Worm (Caenorhabditis elegans) whole organism, late embryonic: ENCODE data around the gene Y7A5A.5.

Experiments used
- C08G9.2 ChIP-seq: sonication (generic microtip); optimal IDR thresholded peaks from 2 replicates; lab custom pipeline; 2016; ENCODE audit warnings: mild to moderate bottlenecking, missing genetic modification characterization, moderate library complexity, missing compliant biosample characterization
- C38D4.7 ChIP-seq: fragments of 200-800 bp; sonication (Bioruptor generic); optimal IDR thresholded peaks from 2 replicates; lab custom pipeline; 2018; ENCODE audit warnings: mild to moderate bottlenecking, missing genetic modification characterization, moderate library complexity, missing compliant biosample characterization
- K02D7.2 ChIP-seq: sonication (generic microtip); optimal IDR thresholded peaks from 2 replicates; lab custom pipeline; 2017; ENCODE audit warnings: mild to moderate bottlenecking, missing genetic modification characterization, missing compliant biosample characterization
- ama-1 ChIP-seq: fragments of 150-350 bp; optimal IDR thresholded peaks from 2 replicates; lab custom pipeline; 2014
- ceh-14 ChIP-seq: sonication (generic microtip); optimal IDR thresholded peaks from 2 replicates; lab custom pipeline; 2016; ENCODE audit warnings: missing genotype, missing genetic modification characterization, missing compliant biosample characterization
- ceh-18 ChIP-seq: sonication (generic microtip); optimal IDR thresholded peaks from 2 replicates; lab custom pipeline; 2016; ENCODE audit warnings: missing genetic modification characterization, missing compliant biosample characterization
- ceh-24 ChIP-seq: sonication (generic microtip); optimal IDR thresholded peaks from 2 replicates; lab custom pipeline; 2016; ENCODE audit warnings: mild to moderate bottlenecking, missing genetic modification characterization, missing compliant biosample characterization
- ceh-30 ChIP-seq: fragments of 150-350 bp; optimal IDR thresholded peaks from 2 replicates; lab custom pipeline; 2014; ENCODE audit warnings: missing biosample characterization, missing genetic modification characterization
- ceh-31 ChIP-seq: sonication (generic microtip); optimal IDR thresholded peaks from 2 replicates; lab custom pipeline; 2016; ENCODE audit warnings: missing genetic modification characterization, missing compliant biosample characterization
- ceh-34 ChIP-seq: sonication (generic microtip); optimal IDR thresholded peaks from 2 replicates; lab custom pipeline; 2016; ENCODE audit warnings: mild to moderate bottlenecking, missing genetic modification characterization, missing compliant biosample characterization
- ceh-48 ChIP-seq: sonication (generic microtip); optimal IDR thresholded peaks from 2 replicates; lab custom pipeline; 2016; ENCODE audit warnings: missing genetic modification characterization, inconsistent platforms, missing compliant biosample characterization
- ceh-9 ChIP-seq: sonication (generic microtip); optimal IDR thresholded peaks from 2 replicates; lab custom pipeline; 2016; ENCODE audit warnings: mild to moderate bottlenecking, missing genetic modification characterization, inconsistent platforms, missing compliant biosample characterization
- che-1 ChIP-seq: sonication (generic microtip); optimal IDR thresholded peaks from 2 replicates; lab custom pipeline; 2016; ENCODE audit warnings: mild to moderate bottlenecking, missing genetic modification characterization, missing compliant biosample characterization
- dmd-4 ChIP-seq: sonication (generic microtip); optimal IDR thresholded peaks from 2 replicates; lab custom pipeline; 2016; ENCODE audit warnings: borderline replicate concordance, missing genetic modification characterization, missing compliant biosample characterization
- dve-1 ChIP-seq: sonication (generic microtip); optimal IDR thresholded peaks from 2 replicates; lab custom pipeline; 2017; ENCODE audit warnings: antibody characterized with exemption, mild to moderate bottlenecking, missing genetic modification characterization, missing compliant biosample characterization
- ets-4 ChIP-seq: sonication (generic microtip); optimal IDR thresholded peaks from 2 replicates; lab custom pipeline; 2016; ENCODE audit warnings: missing genetic modification characterization, missing compliant biosample characterization
- eyg-1 ChIP-seq: sonication (generic microtip); optimal IDR thresholded peaks from 2 replicates; lab custom pipeline; 2016; ENCODE audit warnings: missing genotype, missing genetic modification characterization, missing compliant biosample characterization
- fax-1 ChIP-seq: sonication (generic microtip); optimal IDR thresholded peaks from 2 replicates; lab custom pipeline; 2016; ENCODE audit warnings: missing genotype, missing genetic modification characterization, missing compliant biosample characterization
- fkh-10 ChIP-seq: fragments of 150-350 bp; optimal IDR thresholded peaks from 2 replicates; lab custom pipeline; 2014; ENCODE audit warnings: missing biosample characterization, missing genetic modification reagents, missing genetic modification characterization
- fkh-6 ChIP-seq: sonication (generic microtip); optimal IDR thresholded peaks from 2 replicates; lab custom pipeline; 2016; ENCODE audit warnings: missing genetic modification characterization, missing compliant biosample characterization
- gmeb-2 ChIP-seq: sonication (generic microtip); optimal IDR thresholded peaks from 2 replicates; lab custom pipeline; 2016; ENCODE audit warnings: missing genetic modification characterization, inconsistent platforms, missing compliant biosample characterization
- hlh-15 ChIP-seq: sonication (generic microtip); optimal IDR thresholded peaks from 2 replicates; lab custom pipeline; 2016; ENCODE audit warnings: missing genetic modification characterization, missing compliant biosample characterization
- hlh-6 ChIP-seq: sonication (generic microtip); optimal IDR thresholded peaks from 2 replicates; lab custom pipeline; 2016; ENCODE audit warnings: missing genotype, missing genetic modification characterization, missing compliant biosample characterization
- hlh-8 ChIP-seq: sonication (generic microtip); optimal IDR thresholded peaks from 2 replicates; lab custom pipeline; 2016; ENCODE audit warnings: missing genotype, missing genetic modification characterization, missing compliant biosample characterization
- madf-2 ChIP-seq: sonication (generic microtip); optimal IDR thresholded peaks from 2 replicates; lab custom pipeline; 2017; ENCODE audit warnings: missing genetic modification characterization, missing compliant biosample characterization
- nhr-11 ChIP-seq: fragments of 150-350 bp; optimal IDR thresholded peaks from 2 replicates; lab custom pipeline; 2014; ENCODE audit warnings: missing biosample characterization, missing genetic modification characterization
- nhr-232 ChIP-seq: sonication (generic microtip); optimal IDR thresholded peaks from 2 replicates; lab custom pipeline; 2016; ENCODE audit warnings: missing genetic modification characterization, missing compliant biosample characterization
- npax-4 ChIP-seq: sonication (generic microtip); optimal IDR thresholded peaks from 2 replicates; lab custom pipeline; 2016; ENCODE audit warnings: missing genetic modification characterization, missing compliant biosample characterization
- odd-2 ChIP-seq: sonication (generic microtip); optimal IDR thresholded peaks from 2 replicates; lab custom pipeline; 2017; ENCODE audit warnings: antibody characterized with exemption, mild to moderate bottlenecking, missing genetic modification characterization, missing compliant biosample characterization
- pag-3 ChIP-seq: sonication (generic microtip); optimal IDR thresholded peaks from 2 replicates; lab custom pipeline; 2016; ENCODE audit warnings: missing compliant biosample characterization, missing genetic modification characterization, borderline replicate concordance
- pha-4 ChIP-seq: fragments of 150-350 bp; optimal IDR thresholded peaks from 2 replicates; lab custom pipeline; 2018; ENCODE audit warnings: missing biosample characterization, missing genetic modification reagents, missing genetic modification characterization
- pqm-1 ChIP-seq: sonication (generic microtip); optimal IDR thresholded peaks from 2 replicates; lab custom pipeline; 2016; ENCODE audit warnings: missing genetic modification characterization, missing compliant biosample characterization
- ref-2 ChIP-seq: sonication (generic microtip); optimal IDR thresholded peaks from 2 replicates; lab custom pipeline; 2016; ENCODE audit warnings: missing genetic modification characterization, missing compliant biosample characterization
- rnt-1 ChIP-seq: sonication (generic microtip); optimal IDR thresholded peaks from 2 replicates; lab custom pipeline; 2016; ENCODE audit warnings: missing genetic modification characterization, missing compliant biosample characterization
- sox-4 ChIP-seq: sonication (generic microtip); optimal IDR thresholded peaks from 2 replicates; lab custom pipeline; 2017; ENCODE audit warnings: mild to moderate bottlenecking, missing genetic modification characterization, inconsistent platforms, missing compliant biosample characterization
- syd-9 ChIP-seq: sonication (generic microtip); optimal IDR thresholded peaks from 2 replicates; lab custom pipeline; 2016; ENCODE audit warnings: mild to moderate bottlenecking, missing genetic modification characterization, moderate library complexity, missing compliant biosample characterization
- unc-3 ChIP-seq, 2 experiments: fragments of 200-800 bp in 1 of 2; sonication (Bioruptor generic) in 1 of 2; sonication (generic microtip) in 1 of 2; conservative IDR thresholded peaks in 1 of 2; optimal IDR thresholded peaks in 1 of 2; 2 replicates each; pipeline versions ENCODE4 v1.3.6 to Lab custom; 2016 to 2022; ENCODE audit warnings: missing compliant biosample characterization in 2 of 2, missing genetic modification characterization in 2 of 2, missing genetic modification reagents in 1 of 2
- unc-42 ChIP-seq: sonication (generic microtip); optimal IDR thresholded peaks from 2 replicates; lab custom pipeline; 2016; ENCODE audit warnings: missing genotype, missing genetic modification characterization, missing compliant biosample characterization

Gene Y7A5A.5

ce11 chrX:15741852-15742251 lies 44.8 kb downstream of the Y7A5A.5 start (continued):
- TF ChIP-seq pag-3 (tag; lab: Kevin White, UChicago) (peak; percentile 53), sox-4 (peak; percentile 91), npax-4 (tag; lab: Kevin White, UChicago) (peak; percentile 77), fkh-10 (GFP tag; lab: Kevin White, UChicago) (peak; percentile 65), ceh-9 (tag; lab: Kevin White, UChicago) (peak; percentile 67), dmd-4 (tag; lab: Kevin White, UChicago) (peak; percentile 58), odd-2 (peak; percentile 30), hlh-6 (peak; percentile 90), gmeb-2 (tag; lab: Kevin White, UChicago) (peak; percentile 90), syd-9 (tag; lab: Kevin White, UChicago) (peak; percentile 77), fax-1 (tag; lab: Kevin White, UChicago) (peak; percentile 80), K02D7.2 (tag; lab: Kevin White, UChicago) (peak; percentile 86), dve-1 (tag; lab: Kevin White, UChicago) (peak; percentile 60), ceh-18 (peak; percentile 87), ceh-30 (tag; lab: Kevin White, UChicago) (peak; percentile 39), eyg-1 (peak; percentile 86), pqm-1 (tag; lab: Kevin White, UChicago) (peak; percentile 84), ceh-48 (tag; lab: Kevin White, UChicago) (peak; percentile 78), hlh-8 (peak; percentile 77), ets-4 (tag; lab: Kevin White, UChicago) (peak; percentile 48), rnt-1 (peak; percentile 80), fkh-6 (peak; percentile 84), unc-3 (GFP tag; conservative IDR thresholded peaks at IDR 0.05; lab: Robert Waterston, UW) (peak; percentile 92), unc-3 (tag; optimal IDR thresholded peaks at IDR 0.05; lab: Kevin White, UChicago) (peak; percentile 88), unc-42 (tag; lab: Kevin White, UChicago) (peak; percentile 18), che-1 (peak; percentile 91), C08G9.2 (tag; lab: Kevin White, UChicago) (peak; percentile 79), ceh-34 (tag; lab: Kevin White, UChicago) (peak; percentile 86), ama-1 (no peak), ref-2 (tag; lab: Kevin White, UChicago) (peak; percentile 88), C38D4.7 (GFP tag; lab: Kevin White, UChicago) (peak; percentile 85), hlh-15 (peak; percentile 74), pha-4 (tag; lab: Kevin White, UChicago) (no peak), ceh-24 (tag; lab: Kevin White, UChicago) (peak; percentile 71), nhr-11 (no peak), madf-2 (tag; lab: Kevin White, UChicago) (peak; percentile 83), nhr-232 (tag; lab: Kevin White, UChicago) (peak; percentile 80), ceh-31 (peak; percentile 81)

DNA sequence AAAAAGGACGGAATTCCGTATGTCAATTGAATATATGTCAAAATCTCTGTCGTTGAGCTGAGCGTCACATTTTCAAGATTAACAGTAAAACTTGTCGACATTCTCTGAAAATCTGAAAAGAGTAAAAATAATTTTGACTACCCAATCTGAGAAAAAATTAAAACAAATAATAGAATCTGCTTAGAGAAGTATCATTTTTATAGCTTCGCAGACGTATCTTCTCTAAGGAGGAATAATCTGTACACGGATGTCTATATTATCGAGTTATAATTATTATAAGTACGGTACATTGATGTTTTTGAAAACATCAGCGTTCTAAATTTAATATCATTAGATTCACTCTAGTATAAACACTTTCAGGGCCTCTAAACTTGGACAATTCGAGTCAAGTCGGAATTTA lies 46.1 kb downstream of the Y7A5A.5 start, which contains the start of gene srg-64:
srg-64 (minus strand) TSS at position 101 of the 400 bp plus-strand sequence.
- TF ChIP-seq ceh-14 (no peak), K02D7.2 (tag; lab: Kevin White, UChicago) (no peak), fax-1 (tag; lab: Kevin White, UChicago) (no peak)
